Worm (Caenorhabditis elegans) whole organism, early embryonic: ENCODE results near the gene nuo-4.

Experiments
- F13C5.2 ChIP-seq: sonication (generic microtip); optimal IDR thresholded peaks from 2 replicates; lab custom pipeline; 2017; ENCODE audit warnings: mild to moderate bottlenecking, missing genetic modification characterization, inconsistent platforms, missing compliant biosample characterization
- ama-1 ChIP-seq: fragments of 150-350 bp; optimal IDR thresholded peaks from 2 replicates; lab custom pipeline; 2014
- ceh-36 ChIP-seq: sonication (generic microtip); optimal IDR thresholded peaks from 2 replicates; lab custom pipeline; 2016; ENCODE audit warnings: missing genetic modification characterization, inconsistent platforms, missing compliant biosample characterization
- ets-7 ChIP-seq: sonication (generic microtip); optimal IDR thresholded peaks from 2 replicates; lab custom pipeline; 2016; ENCODE audit warnings: missing genotype, missing genetic modification characterization, missing compliant biosample characterization
- hmbx-1 ChIP-seq: sonication (generic microtip); optimal IDR thresholded peaks from 2 replicates; lab custom pipeline; 2016; ENCODE audit warnings: mild to moderate bottlenecking, missing genetic modification characterization, missing compliant biosample characterization

DNA sequence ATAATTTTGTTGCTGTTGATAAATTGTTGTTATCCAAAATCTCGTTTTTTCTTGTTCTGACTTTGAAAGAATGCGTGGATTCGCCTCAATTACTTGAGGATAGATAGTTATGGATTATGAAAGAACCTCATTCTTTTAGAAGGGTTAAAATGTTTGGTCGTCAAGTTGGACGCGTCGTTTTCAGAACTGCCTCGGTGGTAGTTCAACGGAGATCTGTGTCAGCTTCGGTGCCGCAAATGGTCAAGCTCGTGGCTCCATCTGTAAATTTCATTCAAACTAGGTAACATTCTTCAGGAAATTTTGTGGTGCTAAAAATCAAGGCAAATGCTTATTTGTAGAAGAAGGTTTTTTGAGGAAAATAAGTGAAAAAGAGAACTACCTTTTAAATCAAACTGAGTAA, 22.0 kb upstream of the nuo-4 start, which contains the start of gene ndab-2:
- TF ChIP-seq ama-1 (lab: Kevin White, UChicago) (no peak), F13C5.2 (no peak), ets-7 (tag; lab: Kevin White, UChicago) (no peak), hmbx-1 (tag; lab: Kevin White, UChicago) (no peak), ceh-36 (tag; lab: Kevin White, UChicago) (no peak)
